Fruit fly (Drosophila melanogaster) whole organism, embryonic: ENCODE results near the gene atl.
A peak's percentile ranks its signal among the peaks of the same experiment; 100 is the strongest.

Experiments
- Antp ChIP-seq: fragments of 200-800 bp; sonication (Bioruptor generic); optimal IDR thresholded peaks from 3 replicates; lab custom pipeline; 2016; ENCODE audit warnings: missing biosample characterization, missing genetic modification characterization
- BtbVII ChIP-seq: fragments of 200-800 bp; sonication (Bioruptor generic); optimal IDR thresholded peaks from 3 replicates; lab custom pipeline; 2017; ENCODE audit warnings: missing biosample characterization, mild to moderate bottlenecking, missing genetic modification characterization
- CG10462 ChIP-seq: fragments of 200-800 bp; sonication (Bioruptor generic); optimal IDR thresholded peaks from 2 replicates; lab custom pipeline; 2016; ENCODE audit warnings: missing biosample characterization, missing genetic modification characterization
- CG10543 ChIP-seq: fragments of 200-800 bp; sonication (Bioruptor generic); optimal IDR thresholded peaks from 3 replicates; lab custom pipeline; 2017; ENCODE audit warnings: missing biosample characterization, mild to moderate bottlenecking, missing genetic modification characterization, moderate library complexity
- CG12071 ChIP-seq: fragments of 200-800 bp; sonication (Bioruptor generic); optimal IDR thresholded peaks from 3 replicates; lab custom pipeline; 2018; ENCODE audit warnings: missing biosample characterization, mild to moderate bottlenecking, missing genetic modification characterization
- CG12219 ChIP-seq: fragments of 200-800 bp; sonication (Bioruptor generic); optimal IDR thresholded peaks from 3 replicates; lab custom pipeline; 2018; ENCODE audit warnings: missing biosample characterization, mild to moderate bottlenecking, missing genetic modification characterization
- CG13287 ChIP-seq: fragments of 200-800 bp; sonication (Bioruptor generic); IDR thresholded peaks from 2 replicates; pipeline ENCODE4 v1.3.6; 2022; ENCODE audit warnings: missing biosample characterization, missing genetic modification characterization; ENCODE audit not compliant: partially characterized antibody
- CG13894 ChIP-seq: fragments of 200-800 bp; sonication (Bioruptor generic); optimal IDR thresholded peaks from 3 replicates; lab custom pipeline; 2018; ENCODE audit warnings: missing biosample characterization, mild to moderate bottlenecking, missing genetic modification characterization, moderate library complexity
- CG14965 ChIP-seq: fragments of 200-800 bp; sonication (Bioruptor generic); optimal IDR thresholded peaks from 2 replicates; lab custom pipeline; 2016; ENCODE audit warnings: missing biosample characterization, missing genetic modification characterization, borderline replicate concordance
- CG15011 ChIP-seq: fragments of 200-800 bp; sonication (Bioruptor generic); optimal IDR thresholded peaks from 3 replicates; lab custom pipeline; 2018; ENCODE audit warnings: missing biosample characterization, mild to moderate bottlenecking, missing genetic modification characterization
- CG18619 ChIP-seq: fragments of 200-800 bp; sonication (Bioruptor generic); optimal IDR thresholded peaks from 3 replicates; lab custom pipeline; 2017; ENCODE audit warnings: missing biosample characterization, mild to moderate bottlenecking, missing genetic modification characterization
- CG2889 ChIP-seq: fragments of 200-800 bp; sonication (Bioruptor generic); IDR thresholded peaks from 3 replicates; pipeline ENCODE4 v1.3.6; 2022; ENCODE audit warnings: missing biosample characterization, missing genetic modification characterization
- CG31441 ChIP-seq: fragments of 200-800 bp; sonication (Bioruptor generic); IDR thresholded peaks from 2 replicates; pipeline ENCODE4 v1.3.6; 2022; ENCODE audit warnings: missing biosample characterization, missing genetic modification characterization
- CG3163 ChIP-seq: fragments of 200-800 bp; sonication (Bioruptor generic); optimal IDR thresholded peaks from 3 replicates; lab custom pipeline; 2016; ENCODE audit warnings: missing biosample characterization, missing genetic modification characterization
- CG3995 ChIP-seq: fragments of 200-800 bp; sonication (Bioruptor generic); optimal IDR thresholded peaks from 3 replicates; lab custom pipeline; 2016; ENCODE audit warnings: missing biosample characterization, missing genetic modification characterization
- CG43689 ChIP-seq: fragments of 200-800 bp; sonication (Bioruptor generic); IDR thresholded peaks from 2 replicates; pipeline ENCODE4 v1.3.6; 2022; ENCODE audit warnings: missing biosample characterization, missing genetic modification characterization
- CG9797 ChIP-seq: fragments of 200-800 bp; sonication (Bioruptor generic); optimal IDR thresholded peaks from 3 replicates; lab custom pipeline; 2018; ENCODE audit warnings: missing biosample characterization, mild to moderate bottlenecking, missing genetic modification characterization
- D ChIP-seq, 2 experiments: fragments of 200-800 bp in 1 of 2; fragments of >200 bp in 1 of 2; sonication (Bioruptor generic) in 1 of 2; optimal IDR thresholded peaks; 2 replicates in 1 of 2; 3 replicates in 1 of 2; lab custom pipeline; 2017; ENCODE audit warnings: mild to moderate bottlenecking in 1 of 2, missing biosample characterization in 1 of 2, missing genetic modification characterization in 1 of 2, missing genetic modification reagents in 1 of 2
- Deaf1 ChIP-seq: fragments of 200-800 bp; optimal IDR thresholded peaks from 3 replicates; lab custom pipeline; 2019; ENCODE audit warnings: missing biosample characterization, mild to moderate bottlenecking, missing genetic modification characterization, moderate library complexity
- Dp ChIP-seq: fragments of 200-800 bp; sonication (Bioruptor generic); optimal IDR thresholded peaks from 2 replicates; lab custom pipeline; 2018; ENCODE audit warnings: missing biosample characterization, mild to moderate bottlenecking, missing genetic modification characterization, moderate library complexity
- Dref ChIP-seq: fragments of 200-800 bp; sonication (Bioruptor generic); IDR thresholded peaks from 2 replicates; pipeline ENCODE4 v1.3.6; 2022; ENCODE audit warnings: missing biosample characterization, missing genetic modification characterization
- GATAe ChIP-seq: fragments of 200-800 bp; sonication (Bioruptor generic); conservative IDR thresholded peaks from 2 replicates; pipeline ENCODE4 v1.3.6; 2022; ENCODE audit warnings: missing biosample characterization, missing genetic modification characterization
- Gug ChIP-seq: fragments of 200-800 bp; sonication (Bioruptor generic); IDR thresholded peaks from 4 replicates; pipeline ENCODE4 v1.3.6; 2022; ENCODE audit warnings: missing biosample characterization, missing genetic modification characterization
- Myb ChIP-seq: fragments of 200-800 bp; sonication (Bioruptor generic); optimal IDR thresholded peaks from 2 replicates; lab custom pipeline; 2016; ENCODE audit warnings: missing biosample characterization, missing genetic modification characterization
- NFAT ChIP-seq: fragments of 200-800 bp; sonication (Bioruptor generic); IDR thresholded peaks from 2 replicates; pipeline ENCODE4 v1.3.6; 2022; ENCODE audit warnings: missing biosample characterization, missing genetic modification characterization
- NfI ChIP-seq: fragments of 200-800 bp; sonication (Bioruptor generic); optimal IDR thresholded peaks from 3 replicates; lab custom pipeline; 2018; ENCODE audit warnings: missing biosample characterization, mild to moderate bottlenecking, missing genetic modification characterization, moderate library complexity
- Sox102F ChIP-seq: fragments of 200-800 bp; sonication (Bioruptor generic); optimal IDR thresholded peaks from 2 replicates; lab custom pipeline; 2018; ENCODE audit warnings: missing biosample characterization, mild to moderate bottlenecking, missing genetic modification characterization, moderate library complexity
- Sry-δ ChIP-seq: fragments of 200-800 bp; sonication (Bioruptor generic); optimal IDR thresholded peaks from 2 replicates; lab custom pipeline; 2016; ENCODE audit warnings: missing biosample characterization, missing genetic modification characterization
- Vsx1 ChIP-seq: fragments of 200-800 bp; sonication (Bioruptor generic); optimal IDR thresholded peaks from 2 replicates; lab custom pipeline; 2017; ENCODE audit warnings: missing biosample characterization, mild to moderate bottlenecking, missing genetic modification characterization, missing genetic modification reagents
- Xbp1 ChIP-seq: fragments of 200-800 bp; sonication (Bioruptor generic); optimal IDR thresholded peaks from 3 replicates; lab custom pipeline; 2016; ENCODE audit warnings: missing biosample characterization, mild to moderate bottlenecking, missing genetic modification characterization
- abd-A ChIP-seq: fragments of 200-800 bp; sonication (Bioruptor generic); optimal IDR thresholded peaks from 3 replicates; lab custom pipeline; 2019; ENCODE audit warnings: missing biosample characterization, mild to moderate bottlenecking, missing genetic modification characterization, moderate library complexity
- ara ChIP-seq: fragments of 200-800 bp; sonication (Bioruptor generic); IDR thresholded peaks from 2 replicates; pipeline ENCODE4 v1.3.6; 2022; ENCODE audit warnings: missing biosample characterization, missing genetic modification characterization
- ase ChIP-seq: fragments of 200-800 bp; sonication (Bioruptor generic); IDR thresholded peaks from 3 replicates; pipeline ENCODE4 v1.3.6; 2022; ENCODE audit warnings: missing biosample characterization, missing genetic modification characterization
- az2 ChIP-seq: fragments of 200-800 bp; sonication (Bioruptor generic); optimal IDR thresholded peaks from 3 replicates; lab custom pipeline; 2016; ENCODE audit warnings: missing biosample characterization, missing genetic modification characterization
- bcd ChIP-seq: fragments of 200-800 bp; sonication (Bioruptor generic); optimal IDR thresholded peaks from 2 replicates; lab custom pipeline; 2017; ENCODE audit warnings: missing biosample characterization, mild to moderate bottlenecking, missing genetic modification characterization
- chn ChIP-seq: fragments of 200-800 bp; sonication (Bioruptor generic); optimal IDR thresholded peaks from 2 replicates; lab custom pipeline; 2016; ENCODE audit warnings: missing biosample characterization, missing genetic modification characterization
- her ChIP-seq: fragments of 200-800 bp; sonication (Bioruptor generic); optimal IDR thresholded peaks from 2 replicates; lab custom pipeline; 2016; ENCODE audit warnings: missing biosample characterization, missing genetic modification characterization
- kni ChIP-seq: fragments of 200-800 bp; sonication (Bioruptor generic); optimal IDR thresholded peaks from 3 replicates; lab custom pipeline; 2017; ENCODE audit warnings: mild to moderate bottlenecking, missing biosample characterization, missing genetic modification reagents, missing genetic modification characterization
- nerfin-1 ChIP-seq: fragments of 200-800 bp; sonication (Bioruptor generic); optimal IDR thresholded peaks from 3 replicates; lab custom pipeline; 2019; ENCODE audit warnings: missing biosample characterization, mild to moderate bottlenecking, missing genetic modification characterization, moderate library complexity
- org-1 ChIP-seq: fragments of 200-800 bp; sonication (Bioruptor generic); optimal IDR thresholded peaks from 2 replicates; lab custom pipeline; 2017; ENCODE audit warnings: missing biosample characterization, missing genetic modification characterization
- row ChIP-seq: fragments of 200-800 bp; sonication (Bioruptor generic); IDR thresholded peaks from 3 replicates; pipeline ENCODE4 v1.3.6; 2022; ENCODE audit warnings: missing biosample characterization, missing genetic modification characterization
- run ChIP-seq: fragments of 200-800 bp; sonication (Bioruptor generic); optimal IDR thresholded peaks from 3 replicates; lab custom pipeline; 2018; ENCODE audit warnings: missing biosample characterization, mild to moderate bottlenecking, missing genetic modification characterization
- seq ChIP-seq: fragments of 200-800 bp; sonication (Bioruptor generic); IDR thresholded peaks from 2 replicates; pipeline ENCODE4 v1.3.6; 2022; ENCODE audit warnings: missing biosample characterization, missing genetic modification characterization
- sna ChIP-seq: fragments of 200-800 bp; sonication (Bioruptor generic); IDR thresholded peaks from 2 replicates; pipeline ENCODE4 v1.3.6; 2022; ENCODE audit warnings: missing biosample characterization, missing genetic modification characterization; ENCODE audit not compliant: partially characterized antibody
- sug ChIP-seq: fragments of 200-800 bp; optimal IDR thresholded peaks from 2 replicates; lab custom pipeline; 2019; ENCODE audit warnings: missing biosample characterization, mild to moderate bottlenecking, missing genetic modification characterization, moderate library complexity
- twi ChIP-seq: fragments of 200-800 bp; optimal IDR thresholded peaks from 2 replicates; lab custom pipeline; 2019; ENCODE audit warnings: missing biosample characterization, mild to moderate bottlenecking, missing genetic modification characterization, moderate library complexity
- unpg ChIP-seq: fragments of 200-800 bp; sonication (Bioruptor generic); optimal IDR thresholded peaks from 3 replicates; lab custom pipeline; 2018; ENCODE audit warnings: missing biosample characterization, mild to moderate bottlenecking, missing genetic modification characterization, moderate library complexity
- zfh2 ChIP-seq: fragments of 200-800 bp; sonication (Bioruptor generic); optimal IDR thresholded peaks from 2 replicates; lab custom pipeline; 2016; ENCODE audit warnings: missing biosample characterization, missing genetic modification characterization

The atl gene

dm6 chr3R:24581891-24582668 lies 43.4 kb upstream of the atl start (continued):
- peak; percentile 87 for TF ChIP-seq nerfin-1 (tag; lab: Kevin White, UChicago)

dm6 chr3R:24582669-24582995 lies 42.8 kb upstream of the atl start, which contains the start of gene REPTOR:
TSS of gene REPTOR (minus strand) at chr3R:24582864.
- TF ChIP-seq NFAT (GFP tag; lab: Robert Waterston, UW) (no peak), CG12071 (GFP tag; lab: Kevin White, UChicago) (peak; percentile 8), CG3163 (GFP tag; lab: Kevin White, UChicago) (no peak), CG13287 (GFP tag; lab: Robert Waterston, UW) (no peak), seq (no peak), unpg (GFP tag; lab: Kevin White, UChicago) (peak; percentile 28), CG10543 (GFP tag; lab: Kevin White, UChicago) (peak; percentile 75), CG10462 (GFP tag; lab: Kevin White, UChicago) (no peak), CG3995 (GFP tag; lab: Kevin White, UChicago) (peak; percentile 6), chn (GFP tag; lab: Kevin White, UChicago) (peak; percentile 12), CG43689 (GFP tag; lab: Robert Waterston, UW) (no peak), CG18619 (GFP tag; lab: Kevin White, UChicago) (peak; percentile 37), NfI (GFP tag; lab: Kevin White, UChicago) (peak; percentile 56), CG12219 (peak; percentile 13), twi (tag; lab: Kevin White, UChicago) (no peak), ase (no peak), Sox102F (GFP tag; lab: Kevin White, UChicago) (no peak), Myb (GFP tag; lab: Kevin White, UChicago) (no peak), Dref (no peak), run (peak; percentile 42), abd-A (tag; lab: Kevin White, UChicago) (peak; percentile 89), Gug (GFP tag; lab: Robert Waterston, UW) (no peak), row (GFP tag; lab: Robert Waterston, UW) (no peak), her (GFP tag; lab: Kevin White, UChicago) (peak; percentile 12), Antp (no peak), zfh2 (GFP tag; lab: Kevin White, UChicago) (no peak), CG15011 (GFP tag; lab: Kevin White, UChicago) (peak; percentile 31), BtbVII (GFP tag; lab: Kevin White, UChicago) (peak; percentile 55), az2 (GFP tag; lab: Kevin White, UChicago) (no peak), kni (peak; percentile 59), sna (no peak), Xbp1 (GFP tag; lab: Kevin White, UChicago) (no peak), Deaf1 (tag; lab: Kevin White, UChicago) (peak; percentile 15), D (optimal IDR thresholded peaks at IDR 0.05; lab: Kevin White, UChicago) (no peak), D (GFP tag; optimal IDR thresholded peaks at IDR 0.05; lab: Kevin White, UChicago) (peak; percentile 5), CG13894 (tag; lab: Kevin White, UChicago) (peak; percentile 68), ara (no peak), org-1 (GFP tag; lab: Kevin White, UChicago) (no peak), bcd (GFP tag; lab: Kevin White, UChicago) (no peak), CG31441 (GFP tag; lab: Robert Waterston, UW) (no peak), CG2889 (GFP tag; lab: Robert Waterston, UW) (no peak), sug (peak; percentile 20), GATAe (GFP tag; lab: Robert Waterston, UW) (no peak), Dp (GFP tag; lab: Kevin White, UChicago) (peak; percentile 99), CG14965 (GFP tag; lab: Kevin White, UChicago) (no peak), CG9797 (GFP tag; lab: Kevin White, UChicago) (peak; percentile 24), Sry-δ (GFP tag; lab: Kevin White, UChicago) (peak; percentile 12), Vsx1 (GFP tag; lab: Kevin White, UChicago) (peak; percentile 26)
